Worm (Caenorhabditis elegans) whole organism, young adult: ENCODE measurements around the gene clec-169.

ENCODE experiments used
- B0019.2 ChIP-seq: fragments of 200-800 bp; sonication (Bioruptor generic); conservative IDR thresholded peaks from 2 replicates; pipeline ENCODE4 v1.3.6; 2022; ENCODE audit warnings: missing genetic modification reagents, missing genetic modification characterization, missing compliant biosample characterization
- B0336.3 ChIP-seq: fragments of 200-800 bp; sonication (Bioruptor generic); IDR thresholded peaks from 2 replicates; pipeline ENCODE4 v1.3.6; 2022; ENCODE audit warnings: missing genetic modification characterization, missing compliant biosample characterization
- C06A6.2 ChIP-seq: fragments of 200-800 bp; sonication (Bioruptor generic); conservative IDR thresholded peaks from 2 replicates; pipeline ENCODE4 v1.3.6; 2022; ENCODE audit warnings: missing genetic modification characterization, missing compliant biosample characterization
- D2030.7 ChIP-seq: fragments of 200-800 bp; sonication (Bioruptor generic); IDR thresholded peaks from 2 replicates; pipeline ENCODE4 v1.3.6; 2022; ENCODE audit warnings: missing genetic modification reagents, missing genetic modification characterization, missing compliant biosample characterization
- F22D6.2 ChIP-seq: sonication (generic microtip); optimal IDR thresholded peaks from 2 replicates; lab custom pipeline; 2016; ENCODE audit warnings: mild to moderate bottlenecking, missing genetic modification characterization, missing compliant biosample characterization
- F37B4.10 ChIP-seq: fragments of 200-800 bp; sonication (Bioruptor generic); IDR thresholded peaks from 2 replicates; pipeline ENCODE4 v1.3.6; 2022; ENCODE audit warnings: missing genetic modification characterization, missing compliant biosample characterization
- F52B5.7 ChIP-seq: sonication (generic microtip); optimal IDR thresholded peaks from 2 replicates; lab custom pipeline; 2016; ENCODE audit warnings: mild to moderate bottlenecking, missing genetic modification characterization, missing compliant biosample characterization
- F57C9.4 ChIP-seq: sonication (generic microtip); optimal IDR thresholded peaks from 2 replicates; lab custom pipeline; 2017; ENCODE audit warnings: mild to moderate bottlenecking, missing genetic modification characterization, missing compliant biosample characterization
- K12H6.12 ChIP-seq: fragments of 200-800 bp; sonication (Bioruptor generic); optimal IDR thresholded peaks from 2 replicates; lab custom pipeline; 2018; ENCODE audit warnings: mild to moderate bottlenecking, missing genetic modification characterization, missing compliant biosample characterization
- T26A5.8 ChIP-seq: sonication (generic microtip); optimal IDR thresholded peaks from 2 replicates; lab custom pipeline; 2016; ENCODE audit warnings: missing genetic modification characterization, missing compliant biosample characterization
- Y53G8AR.9 ChIP-seq: fragments of 200-800 bp; sonication (Bioruptor generic); conservative IDR thresholded peaks from 2 replicates; pipeline ENCODE4 v1.3.6; 2022; ENCODE audit warnings: missing genetic modification reagents, missing genetic modification characterization, missing compliant biosample characterization
- aptf-2 ChIP-seq: fragments of 200-800 bp; sonication (Bioruptor generic); conservative IDR thresholded peaks from 2 replicates; pipeline ENCODE4 v1.3.6; 2022; ENCODE audit warnings: missing genetic modification reagents, missing genetic modification characterization, missing compliant biosample characterization
- atf-7 ChIP-seq: sonication (generic microtip); optimal IDR thresholded peaks from 2 replicates; lab custom pipeline; 2017; ENCODE audit warnings: mild to moderate bottlenecking, missing genetic modification characterization, missing compliant biosample characterization
- attf-6 ChIP-seq: fragments of 200-800 bp; sonication (Bioruptor generic); IDR thresholded peaks from 2 replicates; pipeline ENCODE4 v1.3.6; 2022; ENCODE audit warnings: missing genetic modification reagents, missing genetic modification characterization, missing compliant biosample characterization
- bed-2 ChIP-seq: fragments of 200-800 bp; sonication (Bioruptor generic); IDR thresholded peaks from 2 replicates; pipeline ENCODE4 v1.3.6; 2022; ENCODE audit warnings: missing genetic modification reagents, missing genetic modification characterization, missing compliant biosample characterization
- cebp-1 ChIP-seq, 2 experiments: fragments of 200-800 bp in 1 of 2; sonication (Bioruptor generic) in 1 of 2; sonication (generic microtip) in 1 of 2; IDR thresholded peaks in 1 of 2; optimal IDR thresholded peaks in 1 of 2; 2 replicates each; pipeline versions ENCODE4 v1.3.6 to Lab custom; 2017 to 2022; ENCODE audit warnings: missing compliant biosample characterization in 2 of 2, missing genetic modification characterization in 2 of 2, mild to moderate bottlenecking in 1 of 2, missing genetic modification reagents in 1 of 2, moderate library complexity in 1 of 2
- ceh-58 ChIP-seq: fragments of 200-800 bp; sonication (Bioruptor generic); IDR thresholded peaks from 2 replicates; pipeline ENCODE4 v1.3.6; 2022; ENCODE audit warnings: missing genetic modification characterization, missing compliant biosample characterization
- ceh-79 ChIP-seq: sonication (generic microtip); optimal IDR thresholded peaks from 2 replicates; lab custom pipeline; 2017; ENCODE audit warnings: mild to moderate bottlenecking, missing genetic modification characterization, missing compliant biosample characterization
- dpl-1 ChIP-seq: fragments of 150-350 bp; optimal IDR thresholded peaks from 2 replicates; lab custom pipeline; 2014; ENCODE audit warnings: missing biosample characterization, missing genetic modification reagents, missing genetic modification characterization
- egl-18 ChIP-seq: fragments of 200-800 bp; sonication (Bioruptor generic); IDR thresholded peaks from 2 replicates; pipeline ENCODE4 v1.3.6; 2022; ENCODE audit warnings: missing genetic modification reagents, missing genetic modification characterization, missing compliant biosample characterization
- egl-44 ChIP-seq: fragments of 200-800 bp; sonication (Bioruptor generic); IDR thresholded peaks from 2 replicates; pipeline ENCODE4 v1.3.6; 2022; ENCODE audit warnings: missing genetic modification reagents, missing genetic modification characterization, missing compliant biosample characterization
- fkh-3 ChIP-seq: sonication (generic microtip); optimal IDR thresholded peaks from 2 replicates; lab custom pipeline; 2016; ENCODE audit warnings: mild to moderate bottlenecking, missing genetic modification characterization, missing compliant biosample characterization
- him-1 ChIP-seq: sonication (generic microtip); optimal IDR thresholded peaks from 2 replicates; lab custom pipeline; 2016; ENCODE audit warnings: missing genotype, missing genetic modification reagents, missing genetic modification characterization, missing compliant biosample characterization
- hrde-1 ChIP-seq: sonication (generic microtip); optimal IDR thresholded peaks from 2 replicates; lab custom pipeline; 2016; ENCODE audit warnings: missing genetic modification characterization, mild to moderate bottlenecking, missing compliant biosample characterization, moderate library complexity, missing genotype, missing genetic modification reagents, borderline replicate concordance
- hsf-1 ChIP-seq: fragments of 200-800 bp; sonication (Bioruptor generic); IDR thresholded peaks from 2 replicates; pipeline ENCODE4 v1.3.6; 2022; ENCODE audit warnings: missing genetic modification reagents, missing genetic modification characterization, missing compliant biosample characterization
- let-526 ChIP-seq: fragments of 200-800 bp; sonication (Bioruptor generic); IDR thresholded peaks from 2 replicates; pipeline ENCODE4 v1.3.6; 2022; ENCODE audit warnings: missing genetic modification reagents, missing genetic modification characterization, missing compliant biosample characterization
- lin-26 ChIP-seq: fragments of 200-800 bp; sonication (Bioruptor generic); IDR thresholded peaks from 2 replicates; pipeline ENCODE4 v1.3.6; 2022; ENCODE audit warnings: missing genetic modification reagents, missing genetic modification characterization, missing compliant biosample characterization
- lin-54 ChIP-seq: fragments of 200-800 bp; sonication (Bioruptor generic); optimal IDR thresholded peaks from 2 replicates; lab custom pipeline; 2018; ENCODE audit warnings: mild to moderate bottlenecking, missing genetic modification characterization, missing compliant biosample characterization
- lsl-1 ChIP-seq: fragments of 200-800 bp; sonication (Bioruptor generic); optimal IDR thresholded peaks from 2 replicates; lab custom pipeline; 2018; ENCODE audit warnings: mild to moderate bottlenecking, missing genetic modification characterization, moderate library complexity, missing compliant biosample characterization
- madf-6 ChIP-seq: fragments of 200-800 bp; sonication (Bioruptor generic); IDR thresholded peaks from 2 replicates; pipeline ENCODE4 v1.3.6; 2022; ENCODE audit warnings: missing genetic modification reagents, missing genetic modification characterization, missing compliant biosample characterization
- madf-8 ChIP-seq: fragments of 200-800 bp; sonication (Bioruptor generic); conservative IDR thresholded peaks from 2 replicates; pipeline ENCODE4 v1.3.6; 2022; ENCODE audit warnings: missing genetic modification reagents, missing genetic modification characterization, missing compliant biosample characterization
- mcd-1 ChIP-seq: fragments of 200-800 bp; sonication (Bioruptor generic); IDR thresholded peaks from 2 replicates; pipeline ENCODE4 v1.3.6; 2022; ENCODE audit warnings: missing genetic modification reagents, missing genetic modification characterization, missing compliant biosample characterization
- nhr-90 ChIP-seq: sonication (generic microtip); optimal IDR thresholded peaks from 2 replicates; lab custom pipeline; 2016; ENCODE audit warnings: missing genotype, mild to moderate bottlenecking, missing genetic modification characterization, missing compliant biosample characterization
- pha-4 ChIP-seq: fragments of 150-350 bp; sonication (generic microtip); optimal IDR thresholded peaks from 2 replicates; lab custom pipeline; 2014; ENCODE audit warnings: missing biosample characterization, missing genetic modification reagents, missing genetic modification characterization
- rec-8 ChIP-seq, 2 experiments: sonication (generic microtip); optimal IDR thresholded peaks; 2 replicates each; lab custom pipeline; 2016; ENCODE audit warnings: mild to moderate bottlenecking in 2 of 2, missing genetic modification characterization in 2 of 2, missing genetic modification reagents in 2 of 2, missing genotype in 2 of 2, missing biosample characterization in 1 of 2, missing compliant biosample characterization in 1 of 2, moderate library complexity in 1 of 2
- repo-1 ChIP-seq: sonication (generic microtip); optimal IDR thresholded peaks from 2 replicates; lab custom pipeline; 2017; ENCODE audit warnings: mild to moderate bottlenecking, missing genetic modification characterization, missing compliant biosample characterization
- sptf-2 ChIP-seq: fragments of 200-800 bp; sonication (Bioruptor generic); optimal IDR thresholded peaks from 2 replicates; lab custom pipeline; 2018; ENCODE audit warnings: mild to moderate bottlenecking, missing genetic modification characterization, missing compliant biosample characterization
- tlf-1 ChIP-seq: fragments of 200-800 bp; sonication (Bioruptor generic); optimal IDR thresholded peaks from 2 replicates; lab custom pipeline; 2018; ENCODE audit warnings: mild to moderate bottlenecking, missing genetic modification characterization, missing compliant biosample characterization
- unc-130 ChIP-seq: sonication (generic microtip); optimal IDR thresholded peaks from 2 replicates; lab custom pipeline; 2016; ENCODE audit warnings: missing genetic modification reagents, missing genetic modification characterization, missing compliant biosample characterization
- unc-62 ChIP-seq: fragments of 150-350 bp; optimal IDR thresholded peaks from 2 replicates; lab custom pipeline; 2014; ENCODE audit warnings: missing biosample characterization, missing genetic modification reagents, missing genetic modification characterization
- xnd-1 ChIP-seq: sonication (generic microtip); optimal IDR thresholded peaks from 2 replicates; lab custom pipeline; 2016; ENCODE audit warnings: missing genotype, missing genetic modification reagents, missing genetic modification characterization, missing compliant biosample characterization
- zim-3 ChIP-seq: sonication (generic microtip); optimal IDR thresholded peaks from 2 replicates; lab custom pipeline; 2017; ENCODE audit warnings: mild to moderate bottlenecking, missing genetic modification characterization, moderate library complexity, missing compliant biosample characterization
- ztf-26 ChIP-seq: sonication (generic microtip); optimal IDR thresholded peaks from 2 replicates; lab custom pipeline; 2017; ENCODE audit warnings: missing genetic modification characterization, missing compliant biosample characterization
- ztf-28 ChIP-seq: fragments of 200-800 bp; sonication (Bioruptor generic); IDR thresholded peaks from 2 replicates; pipeline ENCODE4 v1.3.6; 2022; ENCODE audit warnings: missing genetic modification reagents, missing genetic modification characterization, missing compliant biosample characterization
- ztf-3 ChIP-seq: fragments of 200-800 bp; sonication (Bioruptor generic); optimal IDR thresholded peaks from 2 replicates; lab custom pipeline; 2018; ENCODE audit warnings: mild to moderate bottlenecking, missing genetic modification characterization, missing compliant biosample characterization
- ztf-6 ChIP-seq: fragments of 200-800 bp; sonication (Bioruptor generic); IDR thresholded peaks from 2 replicates; pipeline ENCODE4 v1.3.6; 2022; ENCODE audit warnings: missing genetic modification reagents, missing genetic modification characterization, missing compliant biosample characterization

clec-169 gene

DNA sequence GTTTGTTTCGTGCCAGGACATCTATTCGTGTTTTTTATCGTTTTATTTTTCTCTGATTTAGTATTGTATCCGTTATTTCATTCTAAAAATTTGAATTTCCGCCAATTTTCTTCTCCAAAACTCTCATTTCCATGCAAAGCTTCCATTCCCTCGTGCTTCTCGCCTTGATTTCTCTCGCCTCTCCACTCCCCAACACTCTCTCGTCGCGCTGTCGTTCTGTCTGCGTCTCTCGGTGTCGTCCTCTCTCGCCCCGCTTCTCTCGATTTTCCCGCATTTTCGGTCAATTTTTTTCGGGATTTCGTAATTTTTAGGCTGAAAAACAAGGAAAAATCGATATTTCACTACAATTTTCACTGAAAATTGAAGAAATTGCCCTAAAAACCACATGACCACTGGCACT is 13.5 kb downstream of the clec-169 start, which contains the start of gene C09E9.1 (continued):
- TF ChIP-seq aptf-2 (GFP tag; lab: Robert Waterston, UW) (no peak), madf-6 (GFP tag; lab: Robert Waterston, UW) (peak; percentile 67), T26A5.8 (tag; lab: Kevin White, UChicago) (no peak), ceh-58 (no peak), F57C9.4 (tag; lab: Kevin White, UChicago) (no peak), F37B4.10 (GFP tag; lab: Robert Waterston, UW) (no peak), lin-54 (peak; percentile 79), fkh-3 (tag; lab: Kevin White, UChicago) (no peak), Y53G8AR.9 (0 out of 2 replicates have a peak, but pooled peaks have one; percentile 25), ztf-26 (tag; lab: Kevin White, UChicago) (no peak), lsl-1 (GFP tag; lab: Kevin White, UChicago) (peak; percentile 74), attf-6 (GFP tag; lab: Robert Waterston, UW) (no peak), bed-2 (GFP tag; lab: Robert Waterston, UW) (no peak)

- TF ChIP-seq let-526 (GFP tag; lab: Robert Waterston, UW) (no peak), madf-8 (no peak), B0019.2 (peak; percentile 89), B0336.3 (GFP tag; lab: Robert Waterston, UW) (no peak), ztf-6 (GFP tag; lab: Robert Waterston, UW) (no peak), lsl-1 (GFP tag; lab: Kevin White, UChicago) (peak; percentile 63), him-1 (tag; lab: Kevin White, UChicago) (no peak), cebp-1 (GFP tag; IDR thresholded peaks at IDR 0.05; lab: Robert Waterston, UW) (no peak), cebp-1 (tag; optimal IDR thresholded peaks at IDR 0.05; lab: Kevin White, UChicago) (peak; percentile 82), nhr-90 (tag; lab: Kevin White, UChicago) (no peak), unc-62 (GFP tag; lab: Kevin White, UChicago) (no peak), mcd-1 (GFP tag; lab: Robert Waterston, UW) (0 out of 2 replicates have a peak, but pooled peaks have one; percentile 11), lin-54 (peak; percentile 18), rec-8 (tag; optimal IDR thresholded peaks at IDR 0.05; lab: Kevin White, UChicago) (no peak), F52B5.7 (tag; lab: Kevin White, UChicago) (no peak), bed-2 (GFP tag; lab: Robert Waterston, UW) (no peak)
Measured at ce11 chrIV:1275910-1276309, 14.8 kb downstream of the clec-169 start.

ce11 chrIV:1277067-1277466 is 15.9 kb downstream of the clec-169 start:
- TF ChIP-seq B0019.2 (peak; percentile 83), repo-1 (tag; lab: Kevin White, UChicago) (no peak), xnd-1 (tag; lab: Kevin White, UChicago) (peak; percentile 75), unc-130 (GFP tag; lab: Kevin White, UChicago) (peak; percentile 55), C06A6.2 (GFP tag; lab: Robert Waterston, UW) (no peak), ztf-28 (GFP tag; lab: Robert Waterston, UW) (no peak), mcd-1 (GFP tag; lab: Robert Waterston, UW) (peak; percentile 25; the same call in 1 of the 2 replicates), lin-54 (peak; percentile 59), madf-8 (peak; percentile 81), hrde-1 (tag; lab: Kevin White, UChicago) (no peak), atf-7 (no peak), K12H6.12 (tag; lab: Kevin White, UChicago) (no peak), madf-6 (GFP tag; lab: Robert Waterston, UW) (peak; percentile 90), lin-26 (GFP tag; lab: Robert Waterston, UW) (no peak), F22D6.2 (tag; lab: Kevin White, UChicago) (no peak), D2030.7 (GFP tag; lab: Robert Waterston, UW) (peak; percentile 73), tlf-1 (GFP tag; lab: Kevin White, UChicago) (peak; percentile 53), zim-3 (tag; lab: Kevin White, UChicago) (no peak), pha-4 (no peak), ztf-3 (GFP tag; lab: Kevin White, UChicago) (no peak), dpl-1 (GFP tag; lab: Kevin White, UChicago) (peak; percentile 54), sptf-2 (GFP tag; lab: Kevin White, UChicago) (no peak), hsf-1 (GFP tag; lab: Robert Waterston, UW) (peak; percentile 22; the same call in 1 of the 2 replicates), ceh-79 (no peak), egl-44 (GFP tag; lab: Robert Waterston, UW) (no peak), egl-18 (GFP tag; lab: Robert Waterston, UW) (no peak)
